Fruit fly (Drosophila melanogaster) whole organism: Measurements from ENCODE around the gene Prosalpha6.

Experiments
- CG8478 ChIP-seq: fragments of >200 bp; optimal IDR thresholded peaks from 2 replicates; lab custom pipeline; 2018; ENCODE audit warnings: inconsistent platforms
- Dll ChIP-seq: fragments of >200 bp; optimal IDR thresholded peaks from 2 replicates; lab custom pipeline; 2017
- EcR ChIP-seq, 2 experiments: fragments of >200 bp; optimal IDR thresholded peaks; 2 replicates each; lab custom pipeline; 2017; ENCODE audit warnings: missing biosample characterization in 2 of 2, missing genetic modification characterization in 2 of 2, missing genetic modification reagents in 2 of 2
- pan ChIP-seq: fragments of >200 bp; optimal IDR thresholded peaks from 2 replicates; lab custom pipeline; 2017
- psq ChIP-seq: fragments of >200 bp; optimal IDR thresholded peaks from 2 replicates; lab custom pipeline; 2017
- usp ChIP-seq: fragments of >200 bp; optimal IDR thresholded peaks from 2 replicates; lab custom pipeline; 2017; ENCODE audit warnings: missing biosample characterization, missing genetic modification characterization, mixed read lengths

Prosalpha6 gene

dm6 chr2L:10220501-10221386 lies at the start of gene Prosalpha6, which contains the start of gene Npc1a:
TSS of gene Prosalpha6 (plus strand) at chr2L:10221351.
TSS of gene Npc1a (minus strand) at chr2L:10221216.
- TF ChIP-seq CG8478 (lab: Kevin White, UChicago) (no peak), usp (GFP tag; lab: Kevin White, UChicago) (no peak), EcR (GFP tag; optimal IDR thresholded peaks at IDR 0.05; lab: Kevin White, UChicago) (no peak), psq (lab: Kevin White, UChicago) (no peak), Dll (lab: Kevin White, UChicago) (no peak), pan (lab: Kevin White, UChicago) (no peak)

dm6 chr2L:10172402-10172801 lies 48.7 kb upstream of the Prosalpha6 start, which contains the start of gene CG13137:
TSS of gene CG13137 (plus strand) at chr2L:10172702.
- no peak for TF ChIP-seq CG8478 (lab: Kevin White, UChicago)
- no peak for TF ChIP-seq psq (lab: Kevin White, UChicago)
- no peak for TF ChIP-seq Dll (lab: Kevin White, UChicago)
- TF ChIP-seq pan (lab: Kevin White, UChicago), result no peak
- TF ChIP-seq usp (GFP tag; lab: Kevin White, UChicago), result no peak
- TF ChIP-seq EcR (GFP tag; optimal IDR thresholded peaks at IDR 0.05; lab: Kevin White, UChicago), result no peak

dm6 chr2L:10180182-10180779 lies 40.9 kb upstream of the Prosalpha6 start, which contains the start of gene CG44153:
TSS of gene CG44153 (minus strand) at chr2L:10180256.
- no peak for TF ChIP-seq CG8478 (lab: Kevin White, UChicago)

dm6 chr2L:10191396-10191795 lies 29.8 kb upstream of the Prosalpha6 start, which contains the start of gene Fum4:
TSS of gene Fum4 (minus strand) at chr2L:10191496.
- TF ChIP-seq usp (GFP tag; lab: Kevin White, UChicago) (no peak), psq (lab: Kevin White, UChicago) (no peak), Dll (lab: Kevin White, UChicago) (no peak), EcR (GFP tag; optimal IDR thresholded peaks at IDR 0.05; lab: Kevin White, UChicago) (no peak), pan (lab: Kevin White, UChicago) (no peak), CG8478 (lab: Kevin White, UChicago) (no peak)

- TF ChIP-seq usp (GFP tag; lab: Kevin White, UChicago) (no peak), Dll (lab: Kevin White, UChicago) (no peak), EcR (GFP tag; optimal IDR thresholded peaks at IDR 0.05; lab: Kevin White, UChicago) (no peak), psq (lab: Kevin White, UChicago) (no peak), pan (lab: Kevin White, UChicago) (no peak), CG8478 (lab: Kevin White, UChicago) (no peak)
Observed at dm6 chr2L:10198911-10199310, 22.2 kb upstream of the Prosalpha6 start, which contains the start of gene Sur. TSS of gene Sur (minus strand) at chr2L:10199117.

- TF ChIP-seq usp (GFP tag; lab: Kevin White, UChicago) (no peak), psq (lab: Kevin White, UChicago) (no peak), Dll (lab: Kevin White, UChicago) (no peak), CG8478 (lab: Kevin White, UChicago) (no peak), EcR (GFP tag; optimal IDR thresholded peaks at IDR 0.05; lab: Kevin White, UChicago) (no peak), pan (lab: Kevin White, UChicago) (no peak)
Observed at dm6 chr2L:10200847-10201246, 20.3 kb upstream of the Prosalpha6 start, which contains the start of the genes Ripalpha and RpL7. TSS of gene Ripalpha (minus strand) at chr2L:10200974. TSS of gene RpL7 (plus strand) at chr2L:10201004.

dm6 chr2L:10201743-10202142 lies 19.4 kb upstream of the Prosalpha6 start:
- TF ChIP-seq psq (lab: Kevin White, UChicago), result no peak
- TF ChIP-seq pan (lab: Kevin White, UChicago), result no peak
- TF ChIP-seq EcR (GFP tag; optimal IDR thresholded peaks at IDR 0.05; lab: Kevin White, UChicago), result no peak
- TF ChIP-seq Dll (lab: Kevin White, UChicago), result no peak
- no peak for TF ChIP-seq CG8478 (lab: Kevin White, UChicago)

dm6 chr2L:10203933-10204509 lies 17.1 kb upstream of the Prosalpha6 start, which contains the start of gene CG34159:
TSS of gene CG34159 (minus strand) at chr2L:10204317.
- no peak for TF ChIP-seq psq (lab: Kevin White, UChicago)
- TF ChIP-seq Dll (lab: Kevin White, UChicago), result no peak
- no peak for TF ChIP-seq EcR (GFP tag; optimal IDR thresholded peaks at IDR 0.05; lab: Kevin White, UChicago)
- TF ChIP-seq CG8478 (lab: Kevin White, UChicago), result no peak
- TF ChIP-seq pan (lab: Kevin White, UChicago), result no peak

dm6 chr2L:10205940-10206339 lies 15.2 kb upstream of the Prosalpha6 start:
- TF ChIP-seq psq (lab: Kevin White, UChicago) (no peak), usp (GFP tag; lab: Kevin White, UChicago) (no peak)

- TF ChIP-seq usp (GFP tag; lab: Kevin White, UChicago), result no peak
- TF ChIP-seq CG8478 (lab: Kevin White, UChicago), result no peak
- no peak for TF ChIP-seq pan (lab: Kevin White, UChicago)
- no peak for TF ChIP-seq psq (lab: Kevin White, UChicago)
- no peak for TF ChIP-seq Dll (lab: Kevin White, UChicago)
- no peak for TF ChIP-seq EcR (GFP tag; optimal IDR thresholded peaks at IDR 0.05; lab: Kevin White, UChicago)
Observed at dm6 chr2L:10206633-10207162, 14.5 kb upstream of the Prosalpha6 start, which contains the start of gene Snx17. TSS of gene Snx17 (minus strand) at chr2L:10206961.
